Worm (Caenorhabditis elegans) whole organism, late embryonic: ENCODE results near the gene R09F10.3.

Experiments
- C08G9.2 ChIP-seq: sonication (generic microtip); optimal IDR thresholded peaks from 2 replicates; lab custom pipeline; 2016; ENCODE audit warnings: mild to moderate bottlenecking, missing genetic modification characterization, moderate library complexity, missing compliant biosample characterization
- K09A11.1 ChIP-seq: sonication (generic microtip); optimal IDR thresholded peaks from 2 replicates; lab custom pipeline; 2017; ENCODE audit warnings: antibody characterized with exemption, mild to moderate bottlenecking, missing genetic modification characterization, missing compliant biosample characterization; ENCODE audit not compliant: insufficient read depth
- ama-1 ChIP-seq: fragments of 150-350 bp; optimal IDR thresholded peaks from 2 replicates; lab custom pipeline; 2014
- ceh-48 ChIP-seq: sonication (generic microtip); optimal IDR thresholded peaks from 2 replicates; lab custom pipeline; 2016; ENCODE audit warnings: missing genetic modification characterization, inconsistent platforms, missing compliant biosample characterization
- ceh-9 ChIP-seq: sonication (generic microtip); optimal IDR thresholded peaks from 2 replicates; lab custom pipeline; 2016; ENCODE audit warnings: mild to moderate bottlenecking, missing genetic modification characterization, inconsistent platforms, missing compliant biosample characterization
- ets-4 ChIP-seq: sonication (generic microtip); optimal IDR thresholded peaks from 2 replicates; lab custom pipeline; 2016; ENCODE audit warnings: missing genetic modification characterization, missing compliant biosample characterization
- pax-1 ChIP-seq: fragments of 150-350 bp; optimal IDR thresholded peaks from 2 replicates; lab custom pipeline; 2014; ENCODE audit warnings: missing biosample characterization, missing genetic modification characterization
- pha-4 ChIP-seq: fragments of 150-350 bp; optimal IDR thresholded peaks from 2 replicates; lab custom pipeline; 2018; ENCODE audit warnings: missing biosample characterization, missing genetic modification reagents, missing genetic modification characterization
- sox-4 ChIP-seq: sonication (generic microtip); optimal IDR thresholded peaks from 2 replicates; lab custom pipeline; 2017; ENCODE audit warnings: mild to moderate bottlenecking, missing genetic modification characterization, inconsistent platforms, missing compliant biosample characterization

DNA sequence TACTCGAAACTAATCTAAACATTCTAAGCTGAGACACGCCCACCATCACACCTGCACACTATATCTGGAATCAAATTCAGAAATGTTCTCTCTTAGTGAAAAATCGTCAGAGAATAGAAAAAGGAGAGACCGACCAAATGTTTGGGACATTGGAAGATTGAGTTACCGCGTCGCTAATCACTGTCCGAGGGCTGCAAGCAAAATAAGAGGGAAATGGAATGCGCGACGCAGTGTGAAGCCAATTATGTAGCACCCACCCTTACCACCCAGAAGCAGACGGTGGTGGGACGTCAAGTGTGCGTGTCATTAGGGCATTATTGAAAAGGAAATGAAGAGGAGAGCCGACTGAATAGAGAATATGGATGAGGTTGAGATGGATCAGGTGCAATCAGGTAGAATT, 17.2 kb downstream of the R09F10.3 start:
- TF ChIP-seq ceh-48 (tag; lab: Kevin White, UChicago) (no peak), ceh-9 (tag; lab: Kevin White, UChicago) (no peak), C08G9.2 (tag; lab: Kevin White, UChicago) (no peak), K09A11.1 (tag; lab: Kevin White, UChicago) (no peak), sox-4 (tag; lab: Kevin White, UChicago) (no peak), ama-1 (lab: Kevin White, UChicago) (no peak), pax-1 (tag; lab: Kevin White, UChicago) (no peak), pha-4 (tag; lab: Kevin White, UChicago) (no peak), ets-4 (tag; lab: Kevin White, UChicago) (no peak)
